Worm (Caenorhabditis elegans): ENCODE measurements around the gene fbf-1.

fbf-1 gene

DNA sequence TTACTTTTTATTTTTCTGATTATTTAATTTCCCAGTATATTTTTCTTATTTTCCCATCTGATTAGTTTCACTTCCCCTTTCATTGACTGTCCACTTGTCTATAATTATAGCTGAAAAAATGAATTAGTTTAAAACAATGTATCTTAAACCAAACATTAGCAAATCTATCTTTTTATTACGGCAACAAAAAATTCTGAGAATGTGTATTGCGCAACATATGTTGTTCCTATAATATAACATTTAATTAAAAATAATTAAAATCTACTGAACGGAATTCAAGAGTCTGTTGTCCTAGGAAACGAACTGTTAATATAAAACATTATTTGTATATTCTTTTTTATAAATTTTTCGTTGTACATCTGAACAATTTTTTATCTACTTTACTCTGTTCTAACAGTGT, 29.3 kb upstream of the fbf-1 start:
- TF ChIP-seq tab-1 (GFP tag; IDR thresholded peaks at IDR 0.05) (no peak), klf-2 (GFP tag; conservative IDR thresholded peaks at IDR 0.05) (no peak), ref-1 (GFP tag; conservative IDR thresholded peaks at IDR 0.05) (no peak), ztf-29 (GFP tag; IDR thresholded peaks at IDR 0.05) (no peak), flt-1 (GFP tag; IDR thresholded peaks at IDR 0.05) (no peak), med-1 (GFP tag; optimal IDR thresholded peaks at IDR 0.05; ENCODE audit: insufficient read depth) (no peak), cog-1 (tag; optimal IDR thresholded peaks at IDR 0.05) (no peak), T22C8.4 (GFP tag; IDR thresholded peaks at IDR 0.05) (no peak), ztf-23 (GFP tag; IDR thresholded peaks at IDR 0.05) (no peak)

DNA sequence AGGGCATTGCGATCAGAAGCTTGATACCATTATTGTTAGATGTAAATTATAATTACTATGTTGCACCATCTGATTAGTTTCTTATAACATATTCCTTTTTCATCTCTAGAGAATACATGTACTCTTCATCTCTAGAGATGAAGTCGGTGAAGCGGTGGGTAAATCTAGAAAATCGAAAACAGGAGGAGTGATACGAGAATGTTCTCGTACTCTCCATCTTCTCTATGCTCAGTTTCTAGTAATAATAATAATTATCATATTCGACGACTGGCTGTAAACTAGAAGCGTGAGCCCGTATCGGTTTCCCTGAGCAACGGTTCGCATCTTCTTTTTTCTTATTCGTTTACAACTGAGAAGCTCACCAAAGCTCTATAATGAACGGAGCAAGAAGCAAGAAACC, 27.1 kb upstream of the fbf-1 start:
- TF ChIP-seq ztf-29 (GFP tag; IDR thresholded peaks at IDR 0.05): no peak
- no peak for TF ChIP-seq flt-1 (GFP tag; IDR thresholded peaks at IDR 0.05)
- TF ChIP-seq tab-1 (GFP tag; IDR thresholded peaks at IDR 0.05): no peak
- TF ChIP-seq ref-1 (GFP tag; conservative IDR thresholded peaks at IDR 0.05): no peak
- TF ChIP-seq T22C8.4 (GFP tag; IDR thresholded peaks at IDR 0.05): no peak
- no peak for TF ChIP-seq cog-1 (tag; optimal IDR thresholded peaks at IDR 0.05)
- TF ChIP-seq med-1 (GFP tag; optimal IDR thresholded peaks at IDR 0.05; ENCODE audit: insufficient read depth): no peak
- TF ChIP-seq klf-2 (GFP tag; conservative IDR thresholded peaks at IDR 0.05): no peak
- no peak for TF ChIP-seq ztf-23 (GFP tag; IDR thresholded peaks at IDR 0.05)

DNA sequence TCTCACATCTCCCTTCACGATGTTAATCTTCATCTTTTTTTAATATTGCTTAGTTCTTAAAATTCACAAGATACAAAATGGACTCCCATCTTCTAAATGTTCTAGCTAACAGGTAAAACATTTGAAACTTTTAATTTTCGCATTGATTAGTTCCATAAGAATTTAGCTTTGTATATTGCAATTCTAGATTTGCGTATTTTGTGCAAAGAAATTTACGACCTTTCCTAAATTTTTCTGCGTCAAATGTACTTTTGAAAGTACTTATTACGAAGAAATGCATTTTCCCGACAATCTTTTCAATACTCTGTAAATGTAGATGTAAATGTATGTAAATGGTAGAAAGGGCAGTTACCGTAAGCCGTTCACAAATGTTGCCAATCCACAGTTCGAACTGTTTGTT, 23.3 kb upstream of the fbf-1 start:
- no peak for TF ChIP-seq ztf-23 (GFP tag; IDR thresholded peaks at IDR 0.05)
- TF ChIP-seq cog-1 (tag; optimal IDR thresholded peaks at IDR 0.05): no peak
- no peak for TF ChIP-seq klf-2 (GFP tag; conservative IDR thresholded peaks at IDR 0.05)
- TF ChIP-seq T22C8.4 (GFP tag; IDR thresholded peaks at IDR 0.05): no peak
- no peak for TF ChIP-seq ztf-29 (GFP tag; IDR thresholded peaks at IDR 0.05)
- TF ChIP-seq tab-1 (GFP tag; IDR thresholded peaks at IDR 0.05): no peak
- TF ChIP-seq med-1 (GFP tag; optimal IDR thresholded peaks at IDR 0.05; ENCODE audit: insufficient read depth): no peak
- TF ChIP-seq flt-1 (GFP tag; IDR thresholded peaks at IDR 0.05): no peak
- TF ChIP-seq ref-1 (GFP tag; conservative IDR thresholded peaks at IDR 0.05): no peak

DNA sequence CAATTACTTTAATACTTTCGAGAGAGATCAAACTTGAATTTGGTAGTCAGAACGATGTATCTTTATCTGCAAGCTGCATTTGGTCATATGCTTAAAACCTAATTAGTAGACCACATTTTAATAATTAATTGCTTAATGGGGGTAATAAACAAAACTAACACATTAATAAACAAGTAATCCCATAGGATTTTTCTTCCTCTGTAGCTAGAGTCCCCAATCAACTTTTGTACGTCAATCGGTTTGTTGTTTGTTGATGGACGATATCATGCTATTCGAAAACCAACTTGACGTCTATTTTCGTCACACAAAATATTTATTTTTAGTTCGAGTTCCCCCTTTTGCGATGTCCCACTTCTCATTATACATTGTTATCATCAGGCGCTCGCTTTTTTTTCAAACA, 20.8 kb upstream of the fbf-1 start:
- TF ChIP-seq ztf-29 (GFP tag; IDR thresholded peaks at IDR 0.05) (no peak), cog-1 (tag; optimal IDR thresholded peaks at IDR 0.05) (no peak), klf-2 (GFP tag; conservative IDR thresholded peaks at IDR 0.05) (no peak), T22C8.4 (GFP tag; IDR thresholded peaks at IDR 0.05) (no peak), med-1 (GFP tag; optimal IDR thresholded peaks at IDR 0.05; ENCODE audit: insufficient read depth) (no peak), ztf-23 (GFP tag; IDR thresholded peaks at IDR 0.05) (no peak), flt-1 (GFP tag; IDR thresholded peaks at IDR 0.05) (no peak), tab-1 (GFP tag; IDR thresholded peaks at IDR 0.05) (no peak), ref-1 (GFP tag; conservative IDR thresholded peaks at IDR 0.05) (no peak)

DNA sequence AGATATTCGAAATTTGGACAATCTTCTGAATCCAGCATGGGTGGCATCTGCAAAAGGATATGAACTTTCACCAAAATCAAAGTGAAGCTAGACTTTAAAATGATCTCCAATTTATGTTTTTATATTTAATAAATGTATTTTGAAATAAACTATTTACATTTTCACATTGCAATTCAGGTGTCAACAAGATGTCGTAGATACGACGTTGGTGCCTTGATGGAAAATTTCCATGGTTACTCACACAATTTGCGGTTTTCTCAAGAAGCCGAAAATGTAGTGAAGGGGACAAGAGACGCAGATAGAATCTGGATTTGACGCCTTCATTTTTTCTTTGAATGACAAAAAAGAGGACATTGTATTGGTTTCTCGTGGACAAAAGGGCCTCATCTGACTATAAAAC, 18.9 kb upstream of the fbf-1 start, which contains the start of gene rgs-3:
rgs-3 (plus strand) TSS at position 301 of the 400 bp plus-strand sequence.
- TF ChIP-seq ztf-29 (GFP tag; IDR thresholded peaks at IDR 0.05) (no peak), ref-1 (GFP tag; conservative IDR thresholded peaks at IDR 0.05) (no peak), tab-1 (GFP tag; IDR thresholded peaks at IDR 0.05) (no peak), med-1 (GFP tag; optimal IDR thresholded peaks at IDR 0.05; ENCODE audit: insufficient read depth) (no peak), T22C8.4 (GFP tag; IDR thresholded peaks at IDR 0.05) (no peak), cog-1 (tag; optimal IDR thresholded peaks at IDR 0.05) (no peak), flt-1 (GFP tag; IDR thresholded peaks at IDR 0.05) (no peak), klf-2 (GFP tag; conservative IDR thresholded peaks at IDR 0.05) (no peak), ztf-23 (GFP tag; IDR thresholded peaks at IDR 0.05) (no peak)

DNA sequence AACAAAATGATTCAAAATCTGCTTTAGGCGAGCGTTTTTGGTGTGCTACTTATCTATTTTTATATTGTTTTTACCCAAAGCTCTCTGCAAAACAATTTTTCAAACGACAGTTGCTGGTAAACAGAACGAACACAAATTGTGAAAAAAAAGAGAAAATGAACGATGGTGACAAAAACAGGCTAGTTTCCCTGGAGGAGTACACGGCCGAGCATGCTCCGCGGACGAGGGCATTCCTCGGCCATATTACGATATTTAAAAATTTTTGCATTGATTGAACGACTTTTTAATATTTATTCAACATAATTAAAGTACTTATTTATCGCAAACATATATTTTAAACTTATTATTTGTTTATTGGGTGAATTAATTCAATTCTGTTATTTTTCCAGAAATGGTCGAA, 16.8 kb upstream of the fbf-1 start, which contains the start of the genes tpp-2 and rbbp-5:
tpp-2 (minus strand) TSS at position 157 of the 400 bp plus-strand sequence.
rbbp-5 (plus strand) TSS at position 390 of the 400 bp plus-strand sequence.
- 0 out of 2 replicates have a peak, but pooled peaks have one; percentile 47 for TF ChIP-seq flt-1 (GFP tag; IDR thresholded peaks at IDR 0.05)
- TF ChIP-seq cog-1 (tag; optimal IDR thresholded peaks at IDR 0.05): no peak
- TF ChIP-seq ref-1 (GFP tag; conservative IDR thresholded peaks at IDR 0.05): no peak
- TF ChIP-seq klf-2 (GFP tag; conservative IDR thresholded peaks at IDR 0.05): no peak
- TF ChIP-seq ztf-23 (GFP tag; IDR thresholded peaks at IDR 0.05): no peak
- TF ChIP-seq med-1 (GFP tag; optimal IDR thresholded peaks at IDR 0.05; ENCODE audit: insufficient read depth): no peak
- TF ChIP-seq ztf-29 (GFP tag; IDR thresholded peaks at IDR 0.05): no peak
- TF ChIP-seq tab-1 (GFP tag; IDR thresholded peaks at IDR 0.05): no peak
- 0 out of 2 replicates have a peak, but pooled peaks have one; percentile 17 for TF ChIP-seq T22C8.4 (GFP tag; IDR thresholded peaks at IDR 0.05)

DNA sequence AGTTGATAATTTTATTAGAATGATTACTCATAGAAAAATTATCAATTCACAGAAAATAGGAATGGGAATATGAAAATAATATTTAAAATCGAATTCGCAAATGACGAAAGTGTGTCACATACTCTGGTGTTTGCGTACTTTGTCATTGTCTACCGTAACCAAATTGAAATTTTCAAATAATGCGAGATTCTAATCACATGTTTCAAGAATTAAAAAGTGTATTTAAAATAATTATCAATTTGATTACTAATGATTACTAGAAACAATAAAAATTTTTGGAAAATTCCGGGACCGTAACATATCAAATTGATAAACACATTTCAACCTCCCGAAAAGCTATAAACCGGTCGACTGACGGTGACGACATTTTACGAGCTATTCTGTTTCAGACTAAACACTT, 10.7 kb upstream of the fbf-1 start, which contains the start of the genes fbf-2 and nspg-3:
fbf-2 (minus strand) TSS at position 101 of the 400 bp plus-strand sequence.
nspg-3 (plus strand) TSS at position 388 of the 400 bp plus-strand sequence.
- no peak for TF ChIP-seq ref-1 (GFP tag; conservative IDR thresholded peaks at IDR 0.05)
- no peak for TF ChIP-seq T22C8.4 (GFP tag; IDR thresholded peaks at IDR 0.05)

DNA sequence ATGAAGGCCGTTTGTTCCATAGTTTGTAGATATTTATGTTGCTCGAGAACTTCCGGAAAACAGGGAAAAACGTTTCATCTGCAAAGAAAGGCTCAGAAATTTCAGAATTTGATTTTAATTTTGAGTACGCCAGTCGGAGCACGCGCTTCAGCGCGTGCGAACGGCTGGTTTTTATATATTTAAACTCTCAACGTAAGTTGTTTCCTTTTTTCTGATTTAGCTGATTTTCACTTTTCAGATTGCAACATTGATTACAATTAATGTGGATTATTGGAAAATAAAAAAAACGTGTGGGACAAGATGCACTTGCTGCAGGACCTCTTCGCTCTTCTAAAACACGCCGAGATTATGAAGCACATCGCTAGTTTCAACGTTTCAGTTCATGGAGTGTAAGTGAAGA, 2.0 kb upstream of the fbf-1 start, which contains the start of gene F21H12.3:
F21H12.3 (plus strand) TSS at position 301 of the 400 bp plus-strand sequence.
- TF ChIP-seq cog-1 (tag; optimal IDR thresholded peaks at IDR 0.05) (no peak), flt-1 (GFP tag; IDR thresholded peaks at IDR 0.05) (no peak), tab-1 (GFP tag; IDR thresholded peaks at IDR 0.05) (no peak), ztf-23 (GFP tag; IDR thresholded peaks at IDR 0.05) (no peak), ref-1 (GFP tag; conservative IDR thresholded peaks at IDR 0.05) (no peak), med-1 (GFP tag; optimal IDR thresholded peaks at IDR 0.05; ENCODE audit: insufficient read depth) (no peak), klf-2 (GFP tag; conservative IDR thresholded peaks at IDR 0.05) (no peak), T22C8.4 (GFP tag; IDR thresholded peaks at IDR 0.05) (no peak), ztf-29 (GFP tag; IDR thresholded peaks at IDR 0.05) (no peak)

DNA sequence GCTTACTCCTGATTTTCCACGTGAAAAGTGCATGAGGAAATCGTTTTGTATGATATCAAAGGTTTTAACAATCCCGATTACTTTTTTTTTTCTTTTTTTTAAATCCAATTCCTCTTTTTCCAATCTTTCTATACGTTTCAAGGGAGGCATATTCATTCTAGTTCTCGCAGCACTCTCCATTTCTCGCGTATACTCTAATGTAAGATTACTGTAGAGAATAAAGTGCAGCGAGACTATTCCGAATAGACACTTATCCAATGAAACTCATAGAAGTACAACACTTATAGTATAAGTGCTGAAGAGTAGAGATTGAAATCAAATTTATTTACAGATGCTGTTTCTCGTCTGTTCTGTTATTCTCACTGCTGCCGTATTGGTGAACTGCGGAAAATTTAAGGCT, 3.0 kb downstream of the fbf-1 start, which contains the start of gene H12I13.6:
H12I13.6 (plus strand) TSS at position 301 of the 400 bp plus-strand sequence.
- TF ChIP-seq klf-2 (GFP tag; conservative IDR thresholded peaks at IDR 0.05): no peak
- TF ChIP-seq flt-1 (GFP tag; IDR thresholded peaks at IDR 0.05): no peak
- TF ChIP-seq ref-1 (GFP tag; conservative IDR thresholded peaks at IDR 0.05): no peak
- TF ChIP-seq med-1 (GFP tag; optimal IDR thresholded peaks at IDR 0.05; ENCODE audit: insufficient read depth): no peak
- TF ChIP-seq ztf-23 (GFP tag; IDR thresholded peaks at IDR 0.05): no peak
- TF ChIP-seq cog-1 (tag; optimal IDR thresholded peaks at IDR 0.05): no peak

DNA sequence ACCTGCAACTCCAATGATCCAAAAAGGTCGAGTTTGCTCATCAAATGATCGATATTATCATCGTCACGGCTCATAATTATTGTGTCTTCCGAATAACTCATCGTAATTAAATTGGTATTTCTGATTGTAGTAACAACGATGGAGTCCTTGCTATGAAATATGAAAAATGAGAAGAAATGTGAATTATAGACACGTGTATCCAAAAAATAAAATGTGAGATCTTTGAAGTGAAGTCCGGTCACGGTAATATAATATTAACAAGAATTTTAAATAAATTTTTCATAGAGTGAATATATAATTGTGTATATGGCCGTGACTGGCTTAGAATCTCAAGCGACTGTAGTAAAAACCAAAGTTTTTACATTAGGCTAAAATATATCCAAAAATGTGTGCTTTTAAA, 13.6 kb downstream of the fbf-1 start, which contains the start of gene H12I13.1:
H12I13.1 (minus strand) TSS at position 101 of the 400 bp plus-strand sequence.
- TF ChIP-seq ztf-29 (GFP tag; IDR thresholded peaks at IDR 0.05): no peak
- no peak for TF ChIP-seq ref-1 (GFP tag; conservative IDR thresholded peaks at IDR 0.05)
- TF ChIP-seq med-1 (GFP tag; optimal IDR thresholded peaks at IDR 0.05; ENCODE audit: insufficient read depth): no peak
- no peak for TF ChIP-seq T22C8.4 (GFP tag; IDR thresholded peaks at IDR 0.05)
- TF ChIP-seq cog-1 (tag; optimal IDR thresholded peaks at IDR 0.05): no peak
- TF ChIP-seq klf-2 (GFP tag; conservative IDR thresholded peaks at IDR 0.05): no peak
- no peak for TF ChIP-seq ztf-23 (GFP tag; IDR thresholded peaks at IDR 0.05)
- no peak for TF ChIP-seq tab-1 (GFP tag; IDR thresholded peaks at IDR 0.05)
- no peak for TF ChIP-seq flt-1 (GFP tag; IDR thresholded peaks at IDR 0.05)

Measured in whole organism, midembryonic.